Worm (Caenorhabditis elegans) whole organism, late embryonic: ENCODE data around the gene mdt-27.

Experiments used
- Y22D7AL.16 ChIP-seq: sonication (generic microtip); optimal IDR thresholded peaks from 2 replicates; lab custom pipeline; 2016; ENCODE audit warnings: missing genetic modification characterization, missing compliant biosample characterization
- ama-1 ChIP-seq: fragments of 150-350 bp; optimal IDR thresholded peaks from 2 replicates; lab custom pipeline; 2014
- ceh-14 ChIP-seq: sonication (generic microtip); optimal IDR thresholded peaks from 2 replicates; lab custom pipeline; 2016; ENCODE audit warnings: missing genotype, missing genetic modification characterization, missing compliant biosample characterization
- ceh-18 ChIP-seq: sonication (generic microtip); optimal IDR thresholded peaks from 2 replicates; lab custom pipeline; 2016; ENCODE audit warnings: missing genetic modification characterization, missing compliant biosample characterization
- ceh-19 ChIP-seq: fragments of 200-800 bp; sonication (Bioruptor generic); optimal IDR thresholded peaks from 2 replicates; lab custom pipeline; 2018; ENCODE audit warnings: mild to moderate bottlenecking, missing genetic modification characterization, missing compliant biosample characterization
- ceh-2 ChIP-seq: sonication (generic microtip); optimal IDR thresholded peaks from 2 replicates; lab custom pipeline; 2016; ENCODE audit warnings: missing genotype, missing genetic modification characterization, missing compliant biosample characterization
- ceh-22 ChIP-seq: sonication (generic microtip); optimal IDR thresholded peaks from 2 replicates; lab custom pipeline; 2017; ENCODE audit warnings: missing biosample characterization, missing genetic modification characterization
- ceh-30 ChIP-seq: fragments of 150-350 bp; optimal IDR thresholded peaks from 2 replicates; lab custom pipeline; 2014; ENCODE audit warnings: missing biosample characterization, missing genetic modification characterization
- ceh-31 ChIP-seq: sonication (generic microtip); optimal IDR thresholded peaks from 2 replicates; lab custom pipeline; 2016; ENCODE audit warnings: missing genetic modification characterization, missing compliant biosample characterization
- ceh-6 ChIP-seq: fragments of 200-800 bp; sonication (Bioruptor generic); optimal IDR thresholded peaks from 2 replicates; lab custom pipeline; 2018; ENCODE audit warnings: mild to moderate bottlenecking, missing genetic modification characterization, missing compliant biosample characterization
- dmd-4 ChIP-seq: sonication (generic microtip); optimal IDR thresholded peaks from 2 replicates; lab custom pipeline; 2016; ENCODE audit warnings: borderline replicate concordance, missing genetic modification characterization, missing compliant biosample characterization
- elt-2 ChIP-seq: sonication (generic microtip); optimal IDR thresholded peaks from 2 replicates; lab custom pipeline; 2016; ENCODE audit warnings: missing genetic modification reagents, missing genetic modification characterization, missing compliant biosample characterization
- elt-4 ChIP-seq: sonication (generic microtip); optimal IDR thresholded peaks from 2 replicates; lab custom pipeline; 2016; ENCODE audit warnings: missing genetic modification characterization, missing compliant biosample characterization
- ets-4 ChIP-seq: sonication (generic microtip); optimal IDR thresholded peaks from 2 replicates; lab custom pipeline; 2016; ENCODE audit warnings: missing genetic modification characterization, missing compliant biosample characterization
- gmeb-2 ChIP-seq: sonication (generic microtip); optimal IDR thresholded peaks from 2 replicates; lab custom pipeline; 2016; ENCODE audit warnings: missing genetic modification characterization, inconsistent platforms, missing compliant biosample characterization
- hlh-30 ChIP-seq: sonication (generic microtip); optimal IDR thresholded peaks from 2 replicates; lab custom pipeline; 2017; ENCODE audit warnings: antibody characterized with exemption, missing genetic modification characterization, missing compliant biosample characterization; ENCODE audit not compliant: insufficient read depth
- lin-11 ChIP-seq: fragments of 200-800 bp; sonication (Bioruptor generic); optimal IDR thresholded peaks from 2 replicates; lab custom pipeline; 2018; ENCODE audit warnings: mild to moderate bottlenecking, missing genetic modification characterization, missing compliant biosample characterization
- madf-2 ChIP-seq: sonication (generic microtip); optimal IDR thresholded peaks from 2 replicates; lab custom pipeline; 2017; ENCODE audit warnings: missing genetic modification characterization, missing compliant biosample characterization
- mec-3 ChIP-seq: sonication (generic microtip); optimal IDR thresholded peaks from 2 replicates; lab custom pipeline; 2016; ENCODE audit warnings: borderline replicate concordance, missing genetic modification characterization, missing compliant biosample characterization
- nfya-1 ChIP-seq: sonication (generic microtip); optimal IDR thresholded peaks from 2 replicates; lab custom pipeline; 2017; ENCODE audit warnings: missing genetic modification characterization, mild to moderate bottlenecking, missing compliant biosample characterization, antibody characterized with exemption, moderate library complexity
- nhr-11 ChIP-seq: fragments of 150-350 bp; optimal IDR thresholded peaks from 2 replicates; lab custom pipeline; 2014; ENCODE audit warnings: missing biosample characterization, missing genetic modification characterization
- nhr-232 ChIP-seq: sonication (generic microtip); optimal IDR thresholded peaks from 2 replicates; lab custom pipeline; 2016; ENCODE audit warnings: missing genetic modification characterization, missing compliant biosample characterization
- pag-3 ChIP-seq: sonication (generic microtip); optimal IDR thresholded peaks from 2 replicates; lab custom pipeline; 2016; ENCODE audit warnings: missing compliant biosample characterization, missing genetic modification characterization, borderline replicate concordance
- pha-2 ChIP-seq: sonication (generic microtip); optimal IDR thresholded peaks from 2 replicates; lab custom pipeline; 2017; ENCODE audit warnings: mild to moderate bottlenecking, missing genetic modification characterization, missing compliant biosample characterization
- pha-4 ChIP-seq: fragments of 150-350 bp; optimal IDR thresholded peaks from 2 replicates; lab custom pipeline; 2018; ENCODE audit warnings: missing biosample characterization, missing genetic modification reagents, missing genetic modification characterization
- pqm-1 ChIP-seq: sonication (generic microtip); optimal IDR thresholded peaks from 2 replicates; lab custom pipeline; 2016; ENCODE audit warnings: missing genetic modification characterization, missing compliant biosample characterization
- ref-2 ChIP-seq: sonication (generic microtip); optimal IDR thresholded peaks from 2 replicates; lab custom pipeline; 2016; ENCODE audit warnings: missing genetic modification characterization, missing compliant biosample characterization
- rnt-1 ChIP-seq: sonication (generic microtip); optimal IDR thresholded peaks from 2 replicates; lab custom pipeline; 2016; ENCODE audit warnings: missing genetic modification characterization, missing compliant biosample characterization
- sox-4 ChIP-seq: sonication (generic microtip); optimal IDR thresholded peaks from 2 replicates; lab custom pipeline; 2017; ENCODE audit warnings: mild to moderate bottlenecking, missing genetic modification characterization, inconsistent platforms, missing compliant biosample characterization
- syd-9 ChIP-seq: sonication (generic microtip); optimal IDR thresholded peaks from 2 replicates; lab custom pipeline; 2016; ENCODE audit warnings: mild to moderate bottlenecking, missing genetic modification characterization, moderate library complexity, missing compliant biosample characterization
- tbx-2 ChIP-seq: sonication (generic microtip); optimal IDR thresholded peaks from 2 replicates; lab custom pipeline; 2016; ENCODE audit warnings: missing genetic modification characterization, missing compliant biosample characterization
- tbx-7 ChIP-seq: sonication (generic microtip); optimal IDR thresholded peaks from 2 replicates; lab custom pipeline; 2016; ENCODE audit warnings: missing genotype, missing genetic modification characterization, missing compliant biosample characterization
- ttx-3 ChIP-seq: sonication (generic microtip); optimal IDR thresholded peaks from 2 replicates; lab custom pipeline; 2016; ENCODE audit warnings: missing genetic modification reagents, missing genetic modification characterization, missing compliant biosample characterization
- unc-55 ChIP-seq: sonication (generic microtip); optimal IDR thresholded peaks from 2 replicates; lab custom pipeline; 2017; ENCODE audit warnings: missing biosample characterization, missing genetic modification reagents, missing genetic modification characterization

mdt-27 gene

ce11 chrV:9219390-9219733 is 5.9 kb upstream of the mdt-27 start:
- no peak for TF ChIP-seq tbx-7 (tag; lab: Kevin White, UChicago)
- peak; percentile 1 for TF ChIP-seq ceh-6 (GFP tag; lab: Kevin White, UChicago)
- TF ChIP-seq, all 69 proteins: peak for 1

ce11 chrV:9218655-9219389 is 5.4 kb upstream of the mdt-27 start:
- TF ChIP-seq rnt-1 (tag; lab: Kevin White, UChicago) (no peak), nhr-232 (tag; lab: Kevin White, UChicago) (no peak), nhr-11 (no peak), ceh-22 (tag; lab: Kevin White, UChicago) (no peak), dmd-4 (tag; lab: Kevin White, UChicago) (no peak), pag-3 (tag; lab: Kevin White, UChicago) (peak; percentile 33), nfya-1 (tag; lab: Kevin White, UChicago) (peak; percentile 31), pha-2 (no peak), ttx-3 (tag; lab: Kevin White, UChicago) (no peak), elt-2 (peak; percentile 57), ama-1 (lab: Kevin White, UChicago) (no peak), ceh-2 (tag; lab: Kevin White, UChicago) (no peak), madf-2 (tag; lab: Kevin White, UChicago) (no peak), ref-2 (tag; lab: Kevin White, UChicago) (no peak), Y22D7AL.16 (tag; lab: Kevin White, UChicago) (no peak), unc-55 (GFP tag; lab: Kevin White, UChicago) (peak; percentile 88), ets-4 (tag; lab: Kevin White, UChicago) (no peak), ceh-14 (tag; lab: Kevin White, UChicago) (peak; percentile 23), ceh-31 (tag; lab: Kevin White, UChicago) (peak; percentile 46), ceh-18 (tag; lab: Kevin White, UChicago) (peak; percentile 19), tbx-2 (peak; percentile 35), ceh-19 (GFP tag; lab: Kevin White, UChicago) (no peak), gmeb-2 (no peak), syd-9 (tag; lab: Kevin White, UChicago) (peak; percentile 45)

DNA sequence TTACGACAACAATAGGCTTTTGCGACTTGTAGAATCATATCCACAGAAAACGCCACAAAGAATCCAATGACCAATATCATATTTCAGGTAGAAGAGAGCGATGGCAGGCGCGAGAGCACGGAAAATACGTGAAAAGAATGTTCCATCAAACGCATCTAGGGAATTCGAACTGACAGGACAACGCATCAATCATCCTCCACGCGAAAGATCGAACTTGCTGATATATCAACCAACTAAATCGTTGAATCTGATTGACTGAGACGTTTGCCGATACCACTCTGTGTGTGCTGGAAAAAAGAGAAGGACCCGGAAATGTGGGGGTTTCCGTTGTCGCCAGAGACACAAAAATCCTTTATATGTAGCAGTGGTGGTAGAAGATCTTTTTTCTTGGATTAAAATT is 4.8 kb upstream of the mdt-27 start:
- TF ChIP-seq pqm-1 (tag; lab: Kevin White, UChicago) (no peak), unc-55 (GFP tag; lab: Kevin White, UChicago) (peak; percentile 39)

DNA sequence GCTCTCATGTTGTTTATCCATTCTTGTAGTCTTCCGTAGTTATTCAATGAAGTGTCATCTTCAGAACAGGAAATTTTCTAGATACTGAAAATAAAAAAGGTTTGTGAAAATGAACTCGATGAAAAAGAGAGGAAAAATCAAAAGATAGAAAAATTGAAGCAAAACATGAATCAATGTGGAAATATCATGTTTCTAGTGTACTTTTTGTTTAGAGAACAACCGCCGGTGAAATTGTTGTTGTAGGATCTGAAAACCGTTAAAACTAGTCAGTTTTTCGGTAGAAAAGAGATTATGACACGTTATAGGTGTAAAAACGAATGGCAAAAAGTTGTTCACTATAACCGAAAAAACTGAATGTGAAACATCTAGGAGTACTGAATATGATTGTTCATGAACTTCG is 3.7 kb upstream of the mdt-27 start, which contains the start of gene pacs-1:
pacs-1 (minus strand) TSS at position 101 of the 400 bp plus-strand sequence.
- TF ChIP-seq dmd-4 (tag; lab: Kevin White, UChicago) (no peak), mec-3 (no peak), pha-4 (tag; lab: Kevin White, UChicago) (no peak), Y22D7AL.16 (tag; lab: Kevin White, UChicago) (no peak), lin-11 (tag; lab: Kevin White, UChicago) (no peak), hlh-30 (tag; lab: Kevin White, UChicago) (no peak), nhr-11 (no peak), ceh-30 (no peak), ets-4 (tag; lab: Kevin White, UChicago) (no peak), elt-4 (tag; lab: Kevin White, UChicago) (no peak), syd-9 (tag; lab: Kevin White, UChicago) (no peak), sox-4 (tag; lab: Kevin White, UChicago) (no peak), nfya-1 (tag; lab: Kevin White, UChicago) (no peak), ceh-14 (tag; lab: Kevin White, UChicago) (no peak)
- TF ChIP-seq, all 69 proteins: peak for 0
